Worm (Caenorhabditis elegans) whole organism, L3 larva: ENCODE results near the gene ceh-63.

Experiments
- R02D3.7 ChIP-seq: fragments of 150-350 bp; optimal IDR thresholded peaks from 2 replicates; lab custom pipeline; 2014; ENCODE audit warnings: missing biosample characterization, missing genetic modification characterization
- aly-2 ChIP-seq: fragments of 150-350 bp; optimal IDR thresholded peaks from 2 replicates; lab custom pipeline; 2014; ENCODE audit warnings: missing biosample characterization, missing genetic modification characterization
- ceh-16 ChIP-seq: sonication (generic microtip); optimal IDR thresholded peaks from 2 replicates; lab custom pipeline; 2017; ENCODE audit warnings: missing biosample characterization, missing genetic modification characterization
- ceh-28 ChIP-seq: fragments of 150-350 bp; optimal IDR thresholded peaks from 2 replicates; lab custom pipeline; 2014; ENCODE audit warnings: missing biosample characterization, missing genetic modification reagents, missing genetic modification characterization
- ceh-82 ChIP-seq: fragments of 150-350 bp; optimal IDR thresholded peaks from 2 replicates; lab custom pipeline; 2014; ENCODE audit warnings: missing biosample characterization, missing genetic modification characterization
- daf-12 ChIP-seq: fragments of 150-350 bp; optimal IDR thresholded peaks from 2 replicates; lab custom pipeline; 2014; ENCODE audit warnings: missing biosample characterization, missing genetic modification reagents, missing genetic modification characterization
- egl-27 ChIP-seq: sonication (generic microtip); optimal IDR thresholded peaks from 4 replicates; lab custom pipeline; 2017; ENCODE audit warnings: missing biosample characterization, missing genetic modification reagents, missing genetic modification characterization
- elt-1 ChIP-seq: fragments of 150-350 bp; optimal IDR thresholded peaks from 2 replicates; lab custom pipeline; 2014; ENCODE audit warnings: missing biosample characterization, missing genetic modification characterization
- elt-2 ChIP-seq: sonication (generic microtip); optimal IDR thresholded peaks from 2 replicates; lab custom pipeline; 2016; ENCODE audit warnings: missing genetic modification reagents, mild to moderate bottlenecking, missing genetic modification characterization, missing compliant biosample characterization
- elt-3 ChIP-seq, 3 experiments: fragments of 150-350 bp in 1 of 3; sonication (generic microtip) in 2 of 3; optimal IDR thresholded peaks; 2 replicates in 2 of 3; 4 replicates in 1 of 3; lab custom pipeline; 2014 to 2017; ENCODE audit warnings: missing biosample characterization in 3 of 3, missing genetic modification characterization in 3 of 3
- eor-1 ChIP-seq, 2 experiments: fragments of 150-350 bp; optimal IDR thresholded peaks; 2 replicates each; lab custom pipeline; 2014 to 2018; ENCODE audit warnings: missing biosample characterization in 2 of 2, missing genetic modification characterization in 2 of 2
- fkh-10 ChIP-seq: sonication (generic microtip); optimal IDR thresholded peaks from 2 replicates; lab custom pipeline; 2017; ENCODE audit warnings: missing biosample characterization, missing genetic modification reagents, missing genetic modification characterization
- fkh-2 ChIP-seq: fragments of 150-350 bp; optimal IDR thresholded peaks from 2 replicates; lab custom pipeline; 2014; ENCODE audit warnings: missing biosample characterization, missing genetic modification reagents, missing genetic modification characterization
- fos-1 ChIP-seq: fragments of 150-350 bp; optimal IDR thresholded peaks from 2 replicates; lab custom pipeline; 2014; ENCODE audit warnings: missing biosample characterization, missing genetic modification characterization
- hmg-11 ChIP-seq: sonication (generic microtip); optimal IDR thresholded peaks from 2 replicates; lab custom pipeline; 2016; ENCODE audit warnings: missing genetic modification characterization, missing compliant biosample characterization
- lin-39 ChIP-seq: fragments of 150-350 bp; optimal IDR thresholded peaks from 2 replicates; lab custom pipeline; 2018; ENCODE audit warnings: missing biosample characterization, missing genetic modification reagents, missing genetic modification characterization
- lsy-12 ChIP-seq: sonication (generic microtip); optimal IDR thresholded peaks from 2 replicates; lab custom pipeline; 2016; ENCODE audit warnings: mild to moderate bottlenecking, missing genetic modification characterization, missing compliant biosample characterization
- mdl-1 ChIP-seq: fragments of 150-350 bp; optimal IDR thresholded peaks from 2 replicates; lab custom pipeline; 2014; ENCODE audit warnings: missing biosample characterization, missing genetic modification characterization
- mml-1 ChIP-seq: fragments of 150-350 bp; sonication (generic microtip); optimal IDR thresholded peaks from 3 replicates; lab custom pipeline; 2014; ENCODE audit warnings: missing biosample characterization, missing genetic modification characterization
- nfya-1 ChIP-seq: sonication (generic microtip); optimal IDR thresholded peaks from 2 replicates; lab custom pipeline; 2017; ENCODE audit warnings: missing genetic modification characterization, mild to moderate bottlenecking, missing compliant biosample characterization, antibody characterized with exemption, moderate library complexity; ENCODE audit not compliant: insufficient read depth
- nhr-11 ChIP-seq: fragments of 150-350 bp; optimal IDR thresholded peaks from 2 replicates; lab custom pipeline; 2014; ENCODE audit warnings: missing biosample characterization, missing genetic modification characterization
- nhr-23 ChIP-seq: fragments of 150-350 bp; optimal IDR thresholded peaks from 2 replicates; lab custom pipeline; 2014; ENCODE audit warnings: missing biosample characterization, missing genetic modification reagents, missing genetic modification characterization
- nhr-237 ChIP-seq: fragments of 150-350 bp; optimal IDR thresholded peaks from 2 replicates; lab custom pipeline; 2014; ENCODE audit warnings: missing biosample characterization, missing genetic modification characterization
- nhr-25 ChIP-seq: sonication (generic microtip); optimal IDR thresholded peaks from 2 replicates; lab custom pipeline; 2017; ENCODE audit warnings: missing biosample characterization, missing genetic modification characterization
- nhr-28 ChIP-seq: fragments of 150-350 bp; optimal IDR thresholded peaks from 2 replicates; lab custom pipeline; 2014; ENCODE audit warnings: missing biosample characterization, missing genetic modification characterization
- nhr-43 ChIP-seq: sonication (generic microtip); optimal IDR thresholded peaks from 2 replicates; lab custom pipeline; 2016; ENCODE audit warnings: mild to moderate bottlenecking, missing genetic modification characterization, missing compliant biosample characterization; ENCODE audit not compliant: poor library complexity, severe bottlenecking
- nhr-67 ChIP-seq: fragments of 150-350 bp; optimal IDR thresholded peaks from 2 replicates; lab custom pipeline; 2014; ENCODE audit warnings: missing biosample characterization, missing genetic modification characterization
- nhr-76 ChIP-seq: fragments of 150-350 bp; sonication (generic microtip); optimal IDR thresholded peaks from 5 replicates; lab custom pipeline; 2014; ENCODE audit warnings: missing biosample characterization, missing genetic modification characterization
- nhr-77 ChIP-seq: fragments of 150-350 bp; optimal IDR thresholded peaks from 2 replicates; lab custom pipeline; 2014; ENCODE audit warnings: missing biosample characterization, missing genetic modification characterization
- pha-4 ChIP-seq: fragments of 150-350 bp; optimal IDR thresholded peaks from 2 replicates; lab custom pipeline; 2014; ENCODE audit warnings: missing biosample characterization, missing genetic modification reagents, missing genetic modification characterization
- pqm-1 ChIP-seq: fragments of 150-350 bp; optimal IDR thresholded peaks from 2 replicates; lab custom pipeline; 2017; ENCODE audit warnings: missing biosample characterization, missing genetic modification characterization, inconsistent platforms
- skn-1 ChIP-seq: fragments of 150-350 bp; optimal IDR thresholded peaks from 2 replicates; lab custom pipeline; 2014; ENCODE audit warnings: missing biosample characterization, missing genetic modification characterization
- snpc-4 ChIP-seq: fragments of 150-350 bp; optimal IDR thresholded peaks from 2 replicates; lab custom pipeline; 2014; ENCODE audit warnings: missing biosample characterization, missing genetic modification characterization
- unc-62 ChIP-seq: fragments of 150-350 bp; sonication (generic microtip); optimal IDR thresholded peaks from 4 replicates; lab custom pipeline; 2014; ENCODE audit warnings: missing biosample characterization, missing genetic modification reagents, missing genetic modification characterization
- ztf-11 ChIP-seq: fragments of 150-350 bp; optimal IDR thresholded peaks from 2 replicates; lab custom pipeline; 2014; ENCODE audit warnings: missing biosample characterization, missing genetic modification characterization
- ztf-4 ChIP-seq: fragments of 150-350 bp; optimal IDR thresholded peaks from 2 replicates; lab custom pipeline; 2014; ENCODE audit warnings: missing biosample characterization, missing genetic modification characterization

ceh-63 gene

DNA sequence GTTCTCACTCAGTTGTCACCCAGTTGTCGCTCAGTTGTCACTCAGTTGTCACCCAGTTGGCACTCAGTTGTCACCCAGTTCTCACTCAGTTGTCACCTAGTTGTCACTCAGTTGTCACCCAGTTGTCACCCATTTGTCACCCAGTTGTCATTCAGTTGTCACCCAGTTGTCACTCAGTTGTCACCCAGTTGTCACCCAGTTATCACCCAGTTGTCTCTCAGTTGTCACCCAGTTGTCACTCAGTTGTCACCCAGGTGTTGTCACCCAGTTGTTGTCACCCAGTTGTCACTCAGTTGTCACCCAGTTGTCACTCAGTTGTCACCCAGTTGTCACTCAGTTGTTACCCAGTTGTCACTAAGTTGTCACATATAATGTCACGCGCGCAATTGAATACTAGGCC is 42.3 kb downstream of the ceh-63 start:
- TF ChIP-seq ceh-28 (no peak), fkh-10 (GFP tag; lab: Kevin White, UChicago) (no peak), elt-1 (tag; lab: Kevin White, UChicago) (no peak), fkh-2 (no peak), nhr-25 (tag; lab: Kevin White, UChicago) (no peak), nhr-43 (tag; lab: Kevin White, UChicago) (no peak), nfya-1 (tag; lab: Kevin White, UChicago) (no peak), fos-1 (tag; lab: Kevin White, UChicago) (no peak), nhr-11 (tag; lab: Kevin White, UChicago) (no peak), nhr-77 (tag; lab: Kevin White, UChicago) (no peak), R02D3.7 (no peak), mml-1 (tag; lab: Kevin White, UChicago) (no peak), aly-2 (tag; lab: Kevin White, UChicago) (no peak), nhr-237 (no peak)

ce11 chrX:3630090-3630489 is 43.8 kb downstream of the ceh-63 start:
- TF ChIP-seq nhr-67 (tag; lab: Kevin White, UChicago): no peak
- no peak for TF ChIP-seq elt-2 (tag; lab: Kevin White, UChicago)
- no peak for TF ChIP-seq aly-2 (tag; lab: Kevin White, UChicago)
- TF ChIP-seq egl-27 (tag; lab: Kevin White, UChicago): no peak
- no peak for TF ChIP-seq fkh-10 (GFP tag; lab: Kevin White, UChicago)
- TF ChIP-seq snpc-4: no peak
- TF ChIP-seq ceh-28: no peak
- TF ChIP-seq lsy-12 (tag; lab: Kevin White, UChicago): no peak
- no peak for TF ChIP-seq lin-39 (tag; lab: Kevin White, UChicago)

ce11 chrX:3628016-3628415 is 45.8 kb downstream of the ceh-63 start, which contains the start of gene vep-2:
TSS of gene vep-2 (plus strand) at chrX:3628316.
- TF ChIP-seq hmg-11 (tag; lab: Kevin White, UChicago) (no peak), elt-3 (tag; optimal IDR thresholded peaks at IDR 0.05; lab: Kevin White, UChicago) (no peak), nhr-237 (no peak), snpc-4 (no peak), nhr-43 (tag; lab: Kevin White, UChicago) (no peak), nhr-11 (tag; lab: Kevin White, UChicago) (no peak), pqm-1 (no peak), eor-1 (tag; optimal IDR thresholded peaks at IDR 0.05; lab: Kevin White, UChicago) (no peak), nhr-77 (tag; lab: Kevin White, UChicago) (no peak), nfya-1 (tag; lab: Kevin White, UChicago) (no peak), ztf-4 (no peak), fos-1 (tag; lab: Kevin White, UChicago) (no peak), unc-62 (GFP tag; lab: Kevin White, UChicago) (no peak)

ce11 chrX:3625599-3625998 is 48.3 kb downstream of the ceh-63 start:
- TF ChIP-seq skn-1 (tag; lab: Kevin White, UChicago): no peak
- TF ChIP-seq nhr-11 (tag; lab: Kevin White, UChicago): no peak
- TF ChIP-seq ceh-16 (tag; lab: Kevin White, UChicago): no peak
- TF ChIP-seq mdl-1 (tag; lab: Kevin White, UChicago): no peak
- no peak for TF ChIP-seq fos-1 (tag; lab: Kevin White, UChicago)
- no peak for TF ChIP-seq elt-3 (tag; optimal IDR thresholded peaks at IDR 0.05; lab: Kevin White, UChicago)
- TF ChIP-seq pha-4 (tag; lab: Kevin White, UChicago): no peak
- TF ChIP-seq nhr-76: no peak
- TF ChIP-seq nhr-77 (tag; lab: Kevin White, UChicago): no peak
- no peak for TF ChIP-seq nhr-43 (tag; lab: Kevin White, UChicago)
- no peak for TF ChIP-seq egl-27 (tag; lab: Kevin White, UChicago)
- no peak for TF ChIP-seq ceh-82 (tag; lab: Kevin White, UChicago)
- TF ChIP-seq nhr-28 (tag; lab: Kevin White, UChicago): no peak
- no peak for TF ChIP-seq R02D3.7
- TF ChIP-seq ztf-11 (tag; lab: Kevin White, UChicago): no peak

ce11 chrX:3623162-3623561 is 50.7 kb downstream of the ceh-63 start, which contains the start of gene C18B2.2:
TSS of gene C18B2.2 (plus strand) at chrX:3623462.
- TF ChIP-seq nhr-237 (no peak), elt-1 (tag; lab: Kevin White, UChicago) (no peak), unc-62 (GFP tag; lab: Kevin White, UChicago) (no peak), daf-12 (tag; lab: Kevin White, UChicago) (no peak), R02D3.7 (no peak), ceh-16 (tag; lab: Kevin White, UChicago) (no peak), ztf-4 (no peak), egl-27 (tag; lab: Kevin White, UChicago) (no peak), nhr-25 (tag; lab: Kevin White, UChicago) (no peak), ceh-82 (tag; lab: Kevin White, UChicago) (no peak), nhr-23 (tag; lab: Kevin White, UChicago) (no peak), hmg-11 (tag; lab: Kevin White, UChicago) (no peak), snpc-4 (no peak), pha-4 (tag; lab: Kevin White, UChicago) (no peak), ztf-11 (tag; lab: Kevin White, UChicago) (no peak)
